Worm (Caenorhabditis elegans) whole organism, L4 larva: ENCODE measurements around the gene prx-10.

ENCODE experiments used
- F26F4.8 ChIP-seq: fragments of 200-800 bp; sonication (Bioruptor generic); conservative IDR thresholded peaks from 2 replicates; pipeline ENCODE4 v1.3.6; 2022; ENCODE audit warnings: missing genetic modification characterization, missing compliant biosample characterization
- T20F7.1 ChIP-seq: fragments of 200-800 bp; sonication (Bioruptor generic); optimal IDR thresholded peaks from 2 replicates; lab custom pipeline; 2018; ENCODE audit warnings: mild to moderate bottlenecking, missing genetic modification characterization, missing compliant biosample characterization
- T26A8.4 ChIP-seq: fragments of 200-800 bp; sonication (Bioruptor generic); IDR thresholded peaks from 2 replicates; pipeline ENCODE4 v1.3.6; 2022; ENCODE audit warnings: missing genetic modification characterization, missing compliant biosample characterization
- Y48G9A.11 ChIP-seq: fragments of 200-800 bp; sonication (Bioruptor generic); IDR thresholded peaks from 2 replicates; pipeline ENCODE4 v1.3.6; 2022; ENCODE audit warnings: missing genetic modification reagents, missing genetic modification characterization, missing compliant biosample characterization
- Y75B8A.6 ChIP-seq: fragments of 200-800 bp; sonication (Bioruptor generic); IDR thresholded peaks from 2 replicates; pipeline ENCODE4 v1.3.6; 2022; ENCODE audit warnings: missing genetic modification reagents, missing genetic modification characterization, missing compliant biosample characterization
- ZK337.2 ChIP-seq: fragments of 200-800 bp; sonication (Bioruptor generic); IDR thresholded peaks from 2 replicates; pipeline ENCODE4 v1.3.6; 2022; ENCODE audit warnings: missing genetic modification reagents, missing genetic modification characterization, missing compliant biosample characterization
- aha-1 ChIP-seq: fragments of 150-350 bp; peaks from one replicate; lab custom pipeline; 2014; ENCODE audit warnings: missing biosample characterization, missing genetic modification characterization
- ama-1 ChIP-seq: fragments of 150-350 bp; optimal IDR thresholded peaks from 2 replicates; lab custom pipeline; 2014; ENCODE audit warnings: inconsistent platforms, mixed read lengths
- attf-4 ChIP-seq: sonication (generic microtip); optimal IDR thresholded peaks from 3 replicates; lab custom pipeline; 2017; ENCODE audit warnings: missing biosample characterization, missing genetic modification characterization
- ceh-44 ChIP-seq: fragments of 200-800 bp; sonication (Bioruptor generic); IDR thresholded peaks from 2 replicates; pipeline ENCODE4 v1.3.6; 2022; ENCODE audit warnings: missing genetic modification reagents, missing genetic modification characterization, missing compliant biosample characterization
- ceh-62 ChIP-seq: sonication (generic microtip); optimal IDR thresholded peaks from 2 replicates; lab custom pipeline; 2017; ENCODE audit warnings: missing biosample characterization, missing genetic modification characterization
- daf-12 ChIP-seq: fragments of 150-350 bp; optimal IDR thresholded peaks from 2 replicates; lab custom pipeline; 2014; ENCODE audit warnings: missing biosample characterization, missing genetic modification reagents, missing genetic modification characterization
- daf-19 ChIP-seq: fragments of 200-800 bp; sonication (Bioruptor generic); conservative IDR thresholded peaks from 2 replicates; pipeline ENCODE4 v1.3.6; 2022; ENCODE audit warnings: missing genetic modification characterization, missing compliant biosample characterization
- dmd-6 ChIP-seq: fragments of 200-800 bp; sonication (Bioruptor generic); IDR thresholded peaks from 2 replicates; pipeline ENCODE4 v1.3.6; 2022; ENCODE audit warnings: missing genetic modification reagents, missing genetic modification characterization, missing compliant biosample characterization
- dmd-8 ChIP-seq: fragments of 200-800 bp; sonication (Bioruptor generic); IDR thresholded peaks from 2 replicates; pipeline ENCODE4 v1.3.6; 2022; ENCODE audit warnings: missing genetic modification characterization, missing compliant biosample characterization
- dmd-9 ChIP-seq: fragments of 200-800 bp; sonication (Bioruptor generic); IDR thresholded peaks from 2 replicates; pipeline ENCODE4 v1.3.6; 2022; ENCODE audit warnings: missing genetic modification reagents, missing genetic modification characterization, missing compliant biosample characterization
- duxl-1 ChIP-seq: sonication (generic microtip); optimal IDR thresholded peaks from 2 replicates; lab custom pipeline; 2016; ENCODE audit warnings: mild to moderate bottlenecking, missing genetic modification characterization, moderate library complexity, missing compliant biosample characterization; ENCODE audit not compliant: poor library complexity
- egl-43 ChIP-seq: fragments of 200-800 bp; sonication (Bioruptor generic); IDR thresholded peaks from 2 replicates; pipeline ENCODE4 v1.3.6; 2022; ENCODE audit warnings: missing genetic modification reagents, missing genetic modification characterization, missing compliant biosample characterization
- fkh-10 ChIP-seq: fragments of 150-350 bp; optimal IDR thresholded peaks from 2 replicates; lab custom pipeline; 2014; ENCODE audit warnings: missing biosample characterization, missing genetic modification reagents, missing genetic modification characterization
- fos-1 ChIP-seq: fragments of 150-350 bp; optimal IDR thresholded peaks from 2 replicates; lab custom pipeline; 2014; ENCODE audit warnings: missing biosample characterization, missing genetic modification characterization
- hlh-11 ChIP-seq: fragments of 200-800 bp; sonication (Bioruptor generic); optimal IDR thresholded peaks from 2 replicates; lab custom pipeline; 2018; ENCODE audit warnings: mild to moderate bottlenecking, missing genetic modification characterization, missing compliant biosample characterization
- hmg-1.1 ChIP-seq: fragments of 200-800 bp; sonication (Bioruptor generic); IDR thresholded peaks from 2 replicates; pipeline ENCODE4 v1.3.6; 2022; ENCODE audit warnings: missing genetic modification reagents, missing genetic modification characterization, missing compliant biosample characterization
- lim-7 ChIP-seq: fragments of 200-800 bp; sonication (Bioruptor generic); IDR thresholded peaks from 2 replicates; pipeline ENCODE4 v1.3.6; 2022; ENCODE audit warnings: missing genetic modification characterization, missing compliant biosample characterization
- lin-13 ChIP-seq: fragments of 150-350 bp; optimal IDR thresholded peaks from 2 replicates; lab custom pipeline; 2014; ENCODE audit warnings: missing biosample characterization, missing genetic modification reagents, missing genetic modification characterization
- lin-38 ChIP-seq: fragments of 200-800 bp; sonication (Bioruptor generic); IDR thresholded peaks from 2 replicates; pipeline ENCODE4 v1.3.6; 2022; ENCODE audit warnings: missing genetic modification reagents, missing genetic modification characterization, missing compliant biosample characterization
- lin-39 ChIP-seq: fragments of 150-350 bp; optimal IDR thresholded peaks from 2 replicates; lab custom pipeline; 2014; ENCODE audit warnings: missing biosample characterization, missing genetic modification reagents, missing genetic modification characterization
- lsy-2 ChIP-seq, 2 experiments: fragments of 150-350 bp in 1 of 2; sonication (generic microtip) in 1 of 2; optimal IDR thresholded peaks; 2 replicates each; lab custom pipeline; 2014 to 2017; ENCODE audit warnings: missing biosample characterization in 2 of 2, missing genetic modification characterization in 2 of 2
- madf-5 ChIP-seq, 2 experiments: fragments of 200-800 bp; sonication (Bioruptor generic); IDR thresholded peaks; 2 replicates each; pipeline ENCODE4 v1.3.6; 2022; ENCODE audit warnings: missing compliant biosample characterization in 2 of 2, missing genetic modification characterization in 2 of 2
- madf-9 ChIP-seq: fragments of 200-800 bp; sonication (Bioruptor generic); conservative IDR thresholded peaks from 2 replicates; pipeline ENCODE4 v1.3.6; 2022; ENCODE audit warnings: missing genetic modification reagents, missing genetic modification characterization, missing compliant biosample characterization
- mep-1 ChIP-seq: fragments of 150-350 bp; sonication (generic microtip); optimal IDR thresholded peaks from 3 replicates; lab custom pipeline; 2014; ENCODE audit warnings: missing biosample characterization, missing genetic modification characterization
- mxl-3 ChIP-seq: fragments of 200-800 bp; sonication (Bioruptor generic); optimal IDR thresholded peaks from 2 replicates; lab custom pipeline; 2018; ENCODE audit warnings: mild to moderate bottlenecking, missing genetic modification characterization, missing compliant biosample characterization
- nhr-102 ChIP-seq: sonication (generic microtip); optimal IDR thresholded peaks from 2 replicates; lab custom pipeline; 2016; ENCODE audit warnings: mild to moderate bottlenecking, missing genetic modification characterization, moderate library complexity, missing compliant biosample characterization
- nhr-11 ChIP-seq: fragments of 150-350 bp; optimal IDR thresholded peaks from 2 replicates; lab custom pipeline; 2014; ENCODE audit warnings: missing biosample characterization, missing genetic modification characterization
- nhr-237 ChIP-seq: sonication (generic microtip); optimal IDR thresholded peaks from 2 replicates; lab custom pipeline; 2017; ENCODE audit warnings: missing biosample characterization, missing genetic modification characterization
- nhr-25 ChIP-seq: sonication (generic microtip); optimal IDR thresholded peaks from 2 replicates; lab custom pipeline; 2017; ENCODE audit warnings: missing genetic modification characterization, mild to moderate bottlenecking, missing compliant biosample characterization, antibody characterized with exemption, moderate library complexity, borderline replicate concordance; ENCODE audit not compliant: insufficient read depth
- nhr-42 ChIP-seq: fragments of 200-800 bp; sonication (Bioruptor generic); IDR thresholded peaks from 2 replicates; pipeline ENCODE4 v1.3.6; 2022; ENCODE audit warnings: missing genetic modification characterization, missing compliant biosample characterization
- nhr-48 ChIP-seq: sonication (generic microtip); optimal IDR thresholded peaks from 2 replicates; lab custom pipeline; 2016; ENCODE audit warnings: mild to moderate bottlenecking, missing genetic modification characterization, missing compliant biosample characterization
- nhr-76 ChIP-seq: fragments of 150-350 bp; optimal IDR thresholded peaks from 2 replicates; lab custom pipeline; 2014; ENCODE audit warnings: missing biosample characterization, missing genetic modification characterization
- rbr-2 ChIP-seq: sonication (generic microtip); optimal IDR thresholded peaks from 2 replicates; lab custom pipeline; 2016; ENCODE audit warnings: missing genotype, missing genetic modification characterization, missing compliant biosample characterization
- saeg-2 ChIP-seq: fragments of 200-800 bp; sonication (Bioruptor generic); IDR thresholded peaks from 2 replicates; pipeline ENCODE4 v1.3.6; 2022; ENCODE audit warnings: missing genetic modification reagents, missing genetic modification characterization, missing compliant biosample characterization
- set-16 ChIP-seq: fragments of 200-800 bp; sonication (Bioruptor generic); IDR thresholded peaks from 2 replicates; pipeline ENCODE4 v1.3.6; 2022; ENCODE audit warnings: missing genetic modification reagents, missing genetic modification characterization, missing compliant biosample characterization
- skn-1 ChIP-seq: fragments of 150-350 bp; optimal IDR thresholded peaks from 2 replicates; lab custom pipeline; 2014; ENCODE audit warnings: missing biosample characterization, missing genetic modification characterization
- spr-1 ChIP-seq: sonication (generic microtip); optimal IDR thresholded peaks from 2 replicates; lab custom pipeline; 2016; ENCODE audit warnings: mild to moderate bottlenecking, missing genetic modification characterization, missing compliant biosample characterization
- spr-3 ChIP-seq: fragments of 200-800 bp; sonication (Bioruptor generic); optimal IDR thresholded peaks from 2 replicates; lab custom pipeline; 2018; ENCODE audit warnings: mild to moderate bottlenecking, missing genetic modification characterization, missing compliant biosample characterization
- tag-97 ChIP-seq: fragments of 200-800 bp; sonication (Bioruptor generic); IDR thresholded peaks from 2 replicates; pipeline ENCODE4 v1.3.6; 2022; ENCODE audit warnings: missing genetic modification characterization, missing compliant biosample characterization
- unc-62 ChIP-seq, 3 experiments: fragments of 150-350 bp in 1 of 3; sonication (generic microtip); optimal IDR thresholded peaks in 2 of 3; peaks in 1 of 3; 1 replicate in 1 of 3; 2 replicates in 2 of 3; lab custom pipeline; 2014 to 2017; ENCODE audit warnings: missing biosample characterization in 3 of 3, missing genetic modification characterization in 3 of 3, missing genetic modification reagents in 3 of 3, missing genotype in 1 of 3
- vab-7 ChIP-seq: fragments of 200-800 bp; sonication (Bioruptor generic); IDR thresholded peaks from 2 replicates; pipeline ENCODE4 v1.3.6; 2022; ENCODE audit warnings: missing genetic modification reagents, missing genetic modification characterization, missing compliant biosample characterization
- zfp-3 ChIP-seq: fragments of 200-800 bp; sonication (Bioruptor generic); conservative IDR thresholded peaks from 2 replicates; pipeline ENCODE4 v1.3.6; 2022; ENCODE audit warnings: missing genetic modification reagents, missing genetic modification characterization, missing compliant biosample characterization
- ztf-11 ChIP-seq: fragments of 150-350 bp; optimal IDR thresholded peaks from 2 replicates; lab custom pipeline; 2014; ENCODE audit warnings: missing biosample characterization, missing genetic modification characterization

Gene prx-10

DNA sequence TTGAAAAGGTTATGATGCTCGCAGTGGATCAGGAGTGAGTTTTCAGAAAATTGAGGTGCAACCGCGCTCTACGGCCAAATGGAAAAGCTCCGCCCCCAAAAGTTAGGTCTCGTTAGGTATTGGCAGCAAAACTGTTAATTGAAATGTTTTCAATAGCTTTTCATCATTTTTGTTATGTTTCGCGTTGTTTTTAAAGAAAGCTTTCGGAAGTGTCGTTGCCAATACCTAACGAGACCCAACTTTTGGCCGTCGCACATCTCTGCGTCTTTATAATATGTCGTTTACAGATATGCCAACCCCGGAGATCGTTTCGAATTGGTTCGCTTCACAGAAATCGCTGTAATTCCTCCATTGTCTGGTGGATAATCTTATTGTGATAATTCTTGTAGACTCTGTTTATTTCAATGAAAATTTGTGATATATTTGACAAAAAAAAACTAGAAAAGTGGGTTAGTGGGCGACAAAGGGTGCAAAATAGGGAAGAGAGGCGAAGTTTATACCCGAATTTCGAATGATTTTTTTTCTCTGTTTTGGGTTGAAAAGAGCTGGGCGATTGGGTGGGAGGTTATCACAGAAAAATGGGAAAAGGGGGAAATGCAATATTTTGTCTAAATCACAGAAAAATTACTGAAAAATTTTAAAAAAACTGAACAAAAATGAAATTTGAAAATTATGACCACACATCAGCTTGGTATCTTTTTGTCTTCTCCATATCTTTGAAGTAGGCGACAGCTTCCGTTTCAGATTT, 39.7 kb upstream of the prx-10 start:
- TF ChIP-seq madf-5 (GFP tag; IDR thresholded peaks at IDR 0.05; lab: Robert Waterston, UW): no peak
- TF ChIP-seq aha-1 (tag; lab: Kevin White, UChicago): peak; percentile 97
- TF ChIP-seq nhr-42 (GFP tag; lab: Robert Waterston, UW): 0 out of 2 replicates have a peak, but pooled peaks have one; percentile 4
- TF ChIP-seq egl-43: 0 out of 2 replicates have a peak, but pooled peaks have one; percentile 7
- TF ChIP-seq nhr-25 (tag; lab: Kevin White, UChicago): peak; percentile 27
- peak; percentile 54 for TF ChIP-seq lin-13 (GFP tag; lab: Kevin White, UChicago)
- 0 out of 2 replicates have a peak, but pooled peaks have one; percentile 25 for TF ChIP-seq daf-19 (GFP tag; lab: Robert Waterston, UW)
- no peak for TF ChIP-seq tag-97 (GFP tag; lab: Robert Waterston, UW)
- no peak for TF ChIP-seq spr-3 (GFP tag; lab: Kevin White, UChicago)
- no peak for TF ChIP-seq fos-1 (tag; lab: Kevin White, UChicago)
- no peak for TF ChIP-seq ceh-62 (tag; lab: Kevin White, UChicago)
- no peak for TF ChIP-seq saeg-2 (GFP tag; lab: Robert Waterston, UW)
- no peak for TF ChIP-seq nhr-11 (tag; lab: Kevin White, UChicago)
- no peak for TF ChIP-seq mxl-3 (GFP tag; lab: Kevin White, UChicago)
- TF ChIP-seq T20F7.1: peak; percentile 7
- peak; percentile 57 for TF ChIP-seq dmd-6
- no peak for TF ChIP-seq set-16 (GFP tag; lab: Robert Waterston, UW)
- TF ChIP-seq nhr-76 (tag; lab: Kevin White, UChicago): no peak
- TF ChIP-seq daf-12 (tag; lab: Kevin White, UChicago): no peak
- peak; percentile 58; the same call in 1 of the 2 replicates for TF ChIP-seq lim-7 (GFP tag; lab: Robert Waterston, UW)
- peak; percentile 24 for TF ChIP-seq hlh-11
- TF ChIP-seq dmd-9 (GFP tag; lab: Robert Waterston, UW): no peak
- no peak for TF ChIP-seq lsy-2 (tag; optimal IDR thresholded peaks at IDR 0.05; lab: Kevin White, UChicago)
- TF ChIP-seq ZK337.2: no peak
- TF ChIP-seq vab-7: no peak
- no peak for TF ChIP-seq ztf-11 (tag; lab: Kevin White, UChicago)
- peak; percentile 14 for TF ChIP-seq rbr-2
- no peak for TF ChIP-seq spr-1 (tag; lab: Kevin White, UChicago)
- TF ChIP-seq nhr-48 (tag; lab: Kevin White, UChicago): peak; percentile 61
- peak; percentile 83 for TF ChIP-seq nhr-102 (tag; lab: Kevin White, UChicago)
- peak; percentile 90 for TF ChIP-seq zfp-3 (GFP tag; lab: Robert Waterston, UW)
- TF ChIP-seq nhr-237: no peak
- TF ChIP-seq lin-38 (GFP tag; lab: Robert Waterston, UW): peak; percentile 80
- no peak for TF ChIP-seq dmd-8 (GFP tag; lab: Robert Waterston, UW)
- peak; percentile 71 for TF ChIP-seq T26A8.4 (GFP tag; lab: Robert Waterston, UW)
- no peak; the same call in 1 of the 2 replicates for TF ChIP-seq Y75B8A.6
- TF ChIP-seq hmg-1.1: peak; percentile 29; the same call in 1 of the 2 replicates
- no peak for TF ChIP-seq F26F4.8 (GFP tag; lab: Robert Waterston, UW)
- TF ChIP-seq fkh-10 (GFP tag; lab: Kevin White, UChicago): no peak
- TF ChIP-seq madf-9 (GFP tag; lab: Robert Waterston, UW): peak; percentile 61
- TF ChIP-seq duxl-1: peak; percentile 66
- TF ChIP-seq attf-4 (tag; lab: Kevin White, UChicago): no peak
- no peak for TF ChIP-seq skn-1 (tag; lab: Kevin White, UChicago)
- 0 out of 2 replicates have a peak, but pooled peaks have one; percentile 30 for TF ChIP-seq Y48G9A.11
- TF ChIP-seq ama-1 (lab: Kevin White, UChicago): peak; percentile 55
- no peak for TF ChIP-seq ceh-44 (GFP tag; lab: Robert Waterston, UW)
- no peak for TF ChIP-seq lin-39 (tag; lab: Kevin White, UChicago)
- peak; percentile 35 for TF ChIP-seq mep-1 (tag; lab: Kevin White, UChicago)
- TF ChIP-seq unc-62 (GFP tag; optimal IDR thresholded peaks at IDR 0.05 in 1 of 2; lab: Kevin White, UChicago): peak in 1 of 2 experiments; percentile 60
- TF ChIP-seq unc-62 (tag; optimal IDR thresholded peaks at IDR 0.05; lab: Kevin White, UChicago): no peak
